Fruit fly (Drosophila melanogaster) whole organism, prepupa: ENCODE results near the gene CG7255.

ENCODE experiments used
- Blimp-1 ChIP-seq: fragments of 200-800 bp; sonication (Bioruptor generic); optimal IDR thresholded peaks from 3 replicates; lab custom pipeline; 2017; ENCODE audit warnings: missing biosample characterization, missing genetic modification characterization, mild to moderate bottlenecking, moderate library complexity, missing genetic modification reagents
- CG10631 ChIP-seq: fragments of 200-800 bp; sonication (Bioruptor generic); optimal IDR thresholded peaks from 2 replicates; lab custom pipeline; 2016; ENCODE audit warnings: missing biosample characterization, missing genetic modification characterization
- CG11294 ChIP-seq: fragments of 200-800 bp; sonication (Bioruptor generic); IDR thresholded peaks from 2 replicates; pipeline ENCODE4 v1.3.6; 2022; ENCODE audit warnings: missing biosample characterization, missing genetic modification characterization
- CG11762 ChIP-seq: fragments of 200-800 bp; sonication (Bioruptor generic); optimal IDR thresholded peaks from 3 replicates; lab custom pipeline; 2016; ENCODE audit warnings: missing biosample characterization, missing genetic modification characterization; ENCODE audit not compliant: insufficient read depth
- CG11902 ChIP-seq: fragments of 200-800 bp; sonication (Bioruptor generic); optimal IDR thresholded peaks from 3 replicates; lab custom pipeline; 2016; ENCODE audit warnings: missing biosample characterization, missing genetic modification characterization
- CG15336 ChIP-seq: fragments of 200-800 bp; sonication (Bioruptor generic); IDR thresholded peaks from 2 replicates; pipeline ENCODE4 v1.3.6; 2022; ENCODE audit warnings: missing biosample characterization, missing genetic modification characterization
- CG1621 ChIP-seq: fragments of 200-800 bp; sonication (Bioruptor generic); optimal IDR thresholded peaks from 3 replicates; lab custom pipeline; 2018; ENCODE audit warnings: missing biosample characterization, mild to moderate bottlenecking, missing genetic modification characterization
- CG31627 ChIP-seq: fragments of 200-800 bp; sonication (Bioruptor generic); optimal IDR thresholded peaks from 3 replicates; lab custom pipeline; 2016; ENCODE audit warnings: missing biosample characterization, missing genetic modification characterization
- CG32006 ChIP-seq: fragments of 200-800 bp; sonication (Bioruptor generic); optimal IDR thresholded peaks from 3 replicates; lab custom pipeline; 2017; ENCODE audit warnings: missing biosample characterization, mild to moderate bottlenecking, missing genetic modification characterization
- CG34406 ChIP-seq: fragments of 200-800 bp; sonication (Bioruptor generic); optimal IDR thresholded peaks from 3 replicates; lab custom pipeline; 2016; ENCODE audit warnings: missing biosample characterization, missing genetic modification characterization
- CG4318 ChIP-seq: fragments of 200-800 bp; sonication (Bioruptor generic); optimal IDR thresholded peaks from 3 replicates; lab custom pipeline; 2017; ENCODE audit warnings: missing biosample characterization, mild to moderate bottlenecking, missing genetic modification characterization
- CG6792 ChIP-seq: fragments of 200-800 bp; sonication (Bioruptor generic); optimal IDR thresholded peaks from 3 replicates; lab custom pipeline; 2016; ENCODE audit warnings: missing biosample characterization, missing genetic modification characterization
- CG6854 ChIP-seq: fragments of 200-800 bp; sonication (Bioruptor generic); optimal IDR thresholded peaks from 2 replicates; lab custom pipeline; 2017; ENCODE audit warnings: missing biosample characterization, mild to moderate bottlenecking, missing genetic modification characterization
- CG8119 ChIP-seq: fragments of 200-800 bp; sonication (Bioruptor generic); IDR thresholded peaks from 3 replicates; pipeline ENCODE4 v1.3.6; 2022; ENCODE audit warnings: missing biosample characterization, missing genetic modification characterization
- CG8319 ChIP-seq: fragments of 200-800 bp; sonication (Bioruptor generic); optimal IDR thresholded peaks from 3 replicates; lab custom pipeline; 2016; ENCODE audit warnings: missing biosample characterization, missing genetic modification characterization
- CG8632 ChIP-seq: fragments of 200-800 bp; sonication (Bioruptor generic); optimal IDR thresholded peaks from 3 replicates; lab custom pipeline; 2016; ENCODE audit warnings: missing biosample characterization, missing genetic modification characterization
- CG9139 ChIP-seq: fragments of 200-800 bp; sonication (Bioruptor generic); optimal IDR thresholded peaks from 3 replicates; lab custom pipeline; 2017; ENCODE audit warnings: missing biosample characterization, mild to moderate bottlenecking, missing genetic modification characterization
- Eip75B ChIP-seq: fragments of 200-800 bp; sonication (Bioruptor generic); optimal IDR thresholded peaks from 3 replicates; lab custom pipeline; 2016; ENCODE audit warnings: missing biosample characterization, missing genetic modification characterization
- Eip78C ChIP-seq: fragments of 200-800 bp; sonication (Bioruptor generic); peaks from one replicate; lab custom pipeline; 2016; ENCODE audit warnings: missing biosample characterization, missing genetic modification characterization
- Eip93F ChIP-seq: fragments of 200-800 bp; sonication (Bioruptor generic); optimal IDR thresholded peaks from 2 replicates; lab custom pipeline; 2016; ENCODE audit warnings: missing biosample characterization, mild to moderate bottlenecking, missing genetic modification characterization
- Ets21C ChIP-seq: fragments of 200-800 bp; sonication (Bioruptor generic); optimal IDR thresholded peaks from 3 replicates; lab custom pipeline; 2016; ENCODE audit warnings: missing biosample characterization, missing genetic modification characterization
- Gug ChIP-seq: fragments of 200-800 bp; sonication (Bioruptor generic); IDR thresholded peaks from 2 replicates; pipeline ENCODE4 v1.3.6; 2022; ENCODE audit warnings: missing biosample characterization, missing genetic modification characterization
- Hr4 ChIP-seq: fragments of 200-800 bp; sonication (Bioruptor generic); optimal IDR thresholded peaks from 3 replicates; lab custom pipeline; 2016; ENCODE audit warnings: missing biosample characterization, missing genetic modification characterization
- Lpt ChIP-seq: fragments of 200-800 bp; sonication (Bioruptor generic); optimal IDR thresholded peaks from 3 replicates; lab custom pipeline; 2016; ENCODE audit warnings: missing biosample characterization, missing genetic modification characterization
- Met ChIP-seq: fragments of 200-800 bp; sonication (Bioruptor generic); optimal IDR thresholded peaks from 3 replicates; lab custom pipeline; 2016; ENCODE audit warnings: missing biosample characterization, missing genetic modification characterization
- OdsH ChIP-seq: fragments of 200-800 bp; sonication (Bioruptor generic); optimal IDR thresholded peaks from 3 replicates; lab custom pipeline; 2016; ENCODE audit warnings: missing biosample characterization, missing genetic modification characterization
- Sox102F ChIP-seq: fragments of 200-800 bp; sonication (Bioruptor generic); optimal IDR thresholded peaks from 2 replicates; lab custom pipeline; 2016; ENCODE audit warnings: missing biosample characterization, mild to moderate bottlenecking, missing genetic modification characterization
- Sox15 ChIP-seq: fragments of 200-800 bp; sonication (Bioruptor generic); optimal IDR thresholded peaks from 3 replicates; lab custom pipeline; 2016; ENCODE audit warnings: missing biosample characterization, missing genetic modification characterization
- acj6 ChIP-seq: fragments of 200-800 bp; sonication (Bioruptor generic); optimal IDR thresholded peaks from 3 replicates; lab custom pipeline; 2016; ENCODE audit warnings: missing biosample characterization, missing genetic modification characterization
- cyc ChIP-seq: fragments of 200-800 bp; sonication (Bioruptor generic); optimal IDR thresholded peaks from 3 replicates; lab custom pipeline; 2016; ENCODE audit warnings: missing biosample characterization, missing genetic modification characterization
- dac ChIP-seq: fragments of 200-800 bp; sonication (Bioruptor generic); optimal IDR thresholded peaks from 2 replicates; lab custom pipeline; 2017; ENCODE audit warnings: missing biosample characterization, mild to moderate bottlenecking, missing genetic modification characterization
- dsx ChIP-seq: fragments of 200-800 bp; optimal IDR thresholded peaks from 3 replicates; lab custom pipeline; 2019; ENCODE audit warnings: missing biosample characterization, mild to moderate bottlenecking, missing genetic modification characterization, moderate library complexity; ENCODE audit not compliant: poor library complexity, severe bottlenecking
- eg ChIP-seq: fragments of 200-800 bp; sonication (Bioruptor generic); IDR thresholded peaks from 3 replicates; pipeline ENCODE4 v1.3.6; 2022; ENCODE audit warnings: missing biosample characterization, missing genetic modification characterization
- esn ChIP-seq: fragments of 200-800 bp; sonication (Bioruptor generic); optimal IDR thresholded peaks from 2 replicates; lab custom pipeline; 2016; ENCODE audit warnings: missing biosample characterization, mild to moderate bottlenecking, missing genetic modification characterization, moderate library complexity
- fkh ChIP-seq: fragments of 200-800 bp; sonication (Bioruptor generic); optimal IDR thresholded peaks from 3 replicates; lab custom pipeline; 2017; ENCODE audit warnings: missing biosample characterization, mild to moderate bottlenecking, missing genetic modification characterization, moderate library complexity
- lz ChIP-seq: fragments of 200-800 bp; sonication (Bioruptor generic); optimal IDR thresholded peaks from 3 replicates; lab custom pipeline; 2016; ENCODE audit warnings: missing biosample characterization, missing genetic modification characterization
- net ChIP-seq: fragments of 200-800 bp; sonication (Bioruptor generic); optimal IDR thresholded peaks from 3 replicates; lab custom pipeline; 2016; ENCODE audit warnings: missing biosample characterization, missing genetic modification characterization
- pdm3 ChIP-seq: fragments of 200-800 bp; sonication (Bioruptor generic); optimal IDR thresholded peaks from 3 replicates; lab custom pipeline; 2016; ENCODE audit warnings: missing biosample characterization, missing genetic modification characterization
- salr ChIP-seq, 2 experiments: fragments of 200-800 bp; sonication (Bioruptor generic); optimal IDR thresholded peaks; 3 replicates each; lab custom pipeline; 2016 to 2018; ENCODE audit warnings: missing biosample characterization in 2 of 2, missing genetic modification characterization in 2 of 2, mild to moderate bottlenecking in 1 of 2
- ss ChIP-seq, 2 experiments: fragments of 200-800 bp; sonication (Bioruptor generic); optimal IDR thresholded peaks; 2 replicates in 1 of 2; 3 replicates in 1 of 2; lab custom pipeline; 2017 to 2018; ENCODE audit warnings: mild to moderate bottlenecking in 2 of 2, missing biosample characterization in 2 of 2, missing genetic modification characterization in 2 of 2, moderate library complexity in 1 of 2
- svp ChIP-seq: fragments of 200-800 bp; sonication (Bioruptor generic); peaks from one replicate; lab custom pipeline; 2016; ENCODE audit warnings: missing biosample characterization, missing genetic modification characterization
- topi ChIP-seq: fragments of 200-800 bp; sonication (Bioruptor generic); optimal IDR thresholded peaks from 3 replicates; lab custom pipeline; 2016; ENCODE audit warnings: missing biosample characterization, missing genetic modification characterization

CG7255 gene

dm6 chr3L:15266628-15267027 lies 37.4 kb upstream of the CG7255 start (continued):
- peak; percentile 15 for TF ChIP-seq CG11902 (GFP tag; lab: Kevin White, UChicago)
- TF ChIP-seq acj6 (GFP tag; lab: Kevin White, UChicago), result peak; percentile 79
- peak; percentile 64 for TF ChIP-seq CG31627
- no peak for TF ChIP-seq Eip93F (GFP tag; lab: Kevin White, UChicago)
- peak; percentile 65 for TF ChIP-seq dsx
- TF ChIP-seq topi (GFP tag; lab: Kevin White, UChicago), result peak; percentile 67
- peak; percentile 40 for TF ChIP-seq Ets21C
- peak; percentile 61 for TF ChIP-seq net
- peak; percentile 54 for TF ChIP-seq Sox102F
- TF ChIP-seq CG9139 (GFP tag; lab: Kevin White, UChicago), result peak; percentile 49
- peak; percentile 5 for TF ChIP-seq CG8319 (GFP tag; lab: Kevin White, UChicago)
- TF ChIP-seq OdsH, result peak; percentile 83
- TF ChIP-seq Eip75B, result peak; percentile 70
- peak; percentile 45 for TF ChIP-seq CG8632 (GFP tag; lab: Kevin White, UChicago)
- peak; percentile 93 for TF ChIP-seq Eip78C
- TF ChIP-seq CG34406 (GFP tag; lab: Kevin White, UChicago), result peak; percentile 74

dm6 chr3L:15267710-15268609 lies 36.1 kb upstream of the CG7255 start:
- TF ChIP-seq Hr4 (peak; percentile 6), Eip78C (peak; percentile 57), esn (GFP tag; lab: Kevin White, UChicago) (peak; percentile 3), Met (GFP tag; lab: Kevin White, UChicago) (peak; percentile 9), svp (no peak), salr (GFP tag; optimal IDR thresholded peaks at IDR 0.05; lab: Kevin White, UChicago) (no peak)

dm6 chr3L:15268707-15269385 lies 35.2 kb upstream of the CG7255 start:
- TF ChIP-seq CG32006 (GFP tag; lab: Kevin White, UChicago) (peak; percentile 15), CG10631 (GFP tag; lab: Kevin White, UChicago) (no peak), eg (GFP tag; lab: Robert Waterston, UW) (0 out of 3 replicates have a peak, but pooled peaks have one; percentile 30), CG1621 (no peak), Blimp-1 (GFP tag; lab: Kevin White, UChicago) (no peak), lz (GFP tag; lab: Kevin White, UChicago) (no peak), pdm3 (GFP tag; lab: Kevin White, UChicago) (no peak), Sox15 (no peak), dac (GFP tag; lab: Kevin White, UChicago) (no peak), Lpt (GFP tag; lab: Kevin White, UChicago) (no peak), CG8632 (GFP tag; lab: Kevin White, UChicago) (no peak), fkh (GFP tag; lab: Kevin White, UChicago) (peak; percentile 32), acj6 (GFP tag; lab: Kevin White, UChicago) (no peak), CG11762 (GFP tag; lab: Kevin White, UChicago) (no peak), Ets21C (no peak), Hr4 (no peak), CG11294 (GFP tag; lab: Robert Waterston, UW) (no peak), CG4318 (GFP tag; lab: Kevin White, UChicago) (no peak), ss (GFP tag; optimal IDR thresholded peaks at IDR 0.05; lab: Kevin White, UChicago) (no peak), cyc (GFP tag; lab: Kevin White, UChicago) (no peak), dsx (no peak), CG8119 (GFP tag; lab: Robert Waterston, UW) (peak; percentile 47; the same call in 1 of the 3 replicates), OdsH (no peak), CG6792 (no peak), CG8319 (GFP tag; lab: Kevin White, UChicago) (no peak), Eip93F (GFP tag; lab: Kevin White, UChicago) (no peak), CG6854 (GFP tag; lab: Kevin White, UChicago) (no peak), CG34406 (GFP tag; lab: Kevin White, UChicago) (no peak), CG15336 (GFP tag; lab: Robert Waterston, UW) (peak; percentile 33; the same call in 1 of the 2 replicates), Gug (GFP tag; lab: Robert Waterston, UW) (no peak), Eip78C (peak; percentile 14)
- TF ChIP-seq, all 60 proteins: peak for 6
